Fruit fly (Drosophila melanogaster) S2 (cell line): ENCODE results near the gene mRpS9.
A peak's percentile ranks its signal among the peaks of the same experiment; 100 is the strongest.

Experiments
- CG8478 ChIP-seq: fragments of >200 bp; optimal IDR thresholded peaks from 2 replicates; lab custom pipeline; 2018
- CTCF ChIP-seq, 2 experiments: fragments of >200 bp; optimal IDR thresholded peaks; 2 replicates each; lab custom pipeline; 2018

The mRpS9 gene

dm6 chr3R:7902313-7902872, at the start of gene mRpS9:
mRpS9 (minus strand) TSS chr3R:7902667.
- TF ChIP-seq CG8478 (no peak), CTCF (optimal IDR thresholded peaks at IDR 0.05; lab: Kevin White, UChicago) (no peak)

- TF ChIP-seq CG8478: no peak
- TF ChIP-seq CTCF (optimal IDR thresholded peaks at IDR 0.05; lab: Kevin White, UChicago): no peak
These were observed 47.7 kb upstream of the mRpS9 start for dm6 chr3R:7950147-7950546.

dm6 chr3R:7947349-7947748, 44.9 kb upstream of the mRpS9 start:
- TF ChIP-seq CG8478 (no peak), CTCF (optimal IDR thresholded peaks at IDR 0.05; lab: Kevin White, UChicago) (no peak)

DNA sequence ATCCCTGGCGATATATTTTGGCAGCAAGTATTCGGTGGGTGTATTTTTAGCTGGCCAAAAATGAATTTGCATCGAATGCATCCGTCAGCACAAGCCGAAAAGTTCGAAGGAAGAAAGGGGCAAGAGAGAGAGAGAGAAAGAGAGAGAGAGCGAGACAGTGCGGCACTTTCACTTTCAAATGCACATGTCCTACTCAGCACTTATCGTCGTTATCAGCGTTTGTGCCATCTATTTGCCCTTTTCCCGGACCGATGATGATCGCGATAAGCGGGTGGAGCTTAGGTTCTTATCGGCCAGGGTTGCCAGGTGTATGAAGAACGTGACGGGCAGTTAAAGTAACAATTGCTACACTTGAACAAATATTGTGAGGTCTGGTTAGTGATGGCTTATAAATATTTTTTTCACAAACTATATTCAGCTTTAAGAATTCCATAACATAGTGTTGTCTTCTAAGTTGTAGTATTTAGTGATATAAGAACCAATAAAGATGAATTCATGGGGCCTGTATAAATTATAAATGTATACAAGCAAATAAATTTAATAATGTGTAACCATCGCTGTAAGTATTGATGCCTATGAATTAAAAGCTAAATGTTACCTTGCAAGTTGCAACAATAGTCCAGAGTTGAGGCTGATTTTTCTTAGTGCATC, 42.4 kb upstream of the mRpS9 start:
- TF ChIP-seq CTCF (optimal IDR thresholded peaks at IDR 0.05; lab: Kevin White, UChicago) (no peak), CG8478 (no peak)

- TF ChIP-seq CTCF (optimal IDR thresholded peaks at IDR 0.05; lab: Kevin White, UChicago): peak in 1 of 2 experiments; percentile 14
- no peak for TF ChIP-seq CG8478
These were observed 34.4 kb upstream of the mRpS9 start for dm6 chr3R:7936786-7937363.

DNA sequence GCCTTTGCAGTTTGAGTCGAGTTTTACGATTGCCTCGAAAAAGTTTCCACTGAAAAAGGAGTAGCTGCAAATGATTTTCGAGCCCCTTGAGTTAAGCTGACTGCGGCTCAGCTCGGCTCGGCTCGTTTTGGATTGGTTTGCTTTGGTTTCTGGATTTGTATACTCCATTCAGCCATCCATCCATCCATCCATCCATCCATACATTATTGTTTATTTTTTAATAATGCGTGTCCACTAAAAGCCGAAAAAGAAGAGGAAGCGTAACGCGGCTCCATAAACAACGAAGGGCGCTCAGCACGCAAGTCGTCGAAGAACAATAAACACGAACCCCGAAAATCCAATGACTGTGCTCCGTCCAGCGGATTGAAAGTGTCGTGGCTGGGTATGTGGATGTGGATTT, 23.9 kb upstream of the mRpS9 start:
- TF ChIP-seq CTCF (optimal IDR thresholded peaks at IDR 0.05; lab: Kevin White, UChicago) (no peak), CG8478 (no peak)

dm6 chr3R:7920196-7920595, 17.7 kb upstream of the mRpS9 start, which contains the start of the genes CG10445 and lds:
CG10445 (minus strand) TSS chr3R:7920299.
lds (plus strand) TSS chr3R:7920431.
- TF ChIP-seq CG8478 (no peak), CTCF (optimal IDR thresholded peaks at IDR 0.05; lab: Kevin White, UChicago) (peak; percentile 22 to 44)

dm6 chr3R:7913551-7913950, 11.1 kb upstream of the mRpS9 start, which contains the start of gene kipf:
kipf (plus strand) TSS chr3R:7913851.
- TF ChIP-seq CG8478 (no peak), CTCF (optimal IDR thresholded peaks at IDR 0.05; lab: Kevin White, UChicago) (no peak)

dm6 chr3R:7913139-7913538, 10.7 kb upstream of the mRpS9 start, which contains the start of gene Rfk:
Rfk (minus strand) TSS chr3R:7913290.
- TF ChIP-seq CTCF (optimal IDR thresholded peaks at IDR 0.05; lab: Kevin White, UChicago) (no peak), CG8478 (no peak)

DNA sequence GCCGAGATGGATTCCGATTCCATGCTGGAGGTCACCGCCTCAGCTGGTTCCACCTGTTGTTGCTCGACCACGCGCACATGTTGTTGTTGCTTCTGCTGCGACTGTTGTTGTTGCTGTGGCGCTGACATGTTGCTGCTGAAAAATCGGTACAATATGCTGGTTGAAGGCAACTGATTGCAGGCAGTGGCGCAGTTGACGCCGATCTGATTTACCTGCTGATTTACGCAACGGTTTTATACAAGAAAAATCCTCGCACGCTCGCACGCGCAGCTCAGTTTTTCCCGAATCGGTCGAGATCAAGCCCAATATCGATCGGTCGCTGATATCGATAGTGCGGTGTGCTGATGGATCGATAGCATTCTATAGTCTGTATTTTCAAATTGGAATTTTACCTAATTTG, 9.0 kb upstream of the mRpS9 start, which contains the start of gene Prat:
Prat (minus strand) TSS at position 298 of the 400 bp plus-strand sequence.
- TF ChIP-seq CG8478: no peak
- no peak for TF ChIP-seq CTCF (optimal IDR thresholded peaks at IDR 0.05; lab: Kevin White, UChicago)

dm6 chr3R:7907311-7907710, 4.8 kb upstream of the mRpS9 start, which contains the start of the genes Taf7 and EMC1:
Taf7 (plus strand) TSS chr3R:7907333.
EMC1 (minus strand) TSS chr3R:7907363.
- TF ChIP-seq CTCF (optimal IDR thresholded peaks at IDR 0.05; lab: Kevin White, UChicago) (peak; percentile 7 to 29), CG8478 (no peak)

dm6 chr3R:7899277-7899676, 3.2 kb downstream of the mRpS9 start:
- TF ChIP-seq CG8478 (no peak), CTCF (optimal IDR thresholded peaks at IDR 0.05; lab: Kevin White, UChicago) (no peak)

dm6 chr3R:7895457-7895856, 7.0 kb downstream of the mRpS9 start:
- TF ChIP-seq CG8478 (no peak), CTCF (optimal IDR thresholded peaks at IDR 0.05; lab: Kevin White, UChicago) (no peak)

DNA sequence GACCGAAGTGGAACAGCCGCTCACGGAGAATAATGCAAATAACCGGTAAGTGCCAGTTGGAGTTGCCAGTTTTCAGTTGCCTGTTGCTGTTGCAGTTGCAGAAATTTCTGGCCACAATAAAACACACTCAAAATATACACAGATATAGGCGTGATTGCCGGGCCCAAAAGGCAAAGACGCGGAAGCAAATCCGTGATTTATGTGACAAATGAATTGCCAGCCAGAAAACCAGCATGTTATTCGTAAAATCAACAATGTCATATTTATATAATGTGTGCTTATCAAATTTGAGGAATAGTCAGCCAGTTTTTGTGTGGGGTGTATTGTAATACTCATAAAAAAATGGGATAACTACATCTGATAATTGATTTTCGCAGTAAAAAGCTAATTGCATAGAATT, 7.9 kb downstream of the mRpS9 start:
- TF ChIP-seq CTCF (optimal IDR thresholded peaks at IDR 0.05; lab: Kevin White, UChicago) (no peak), CG8478 (no peak)

DNA sequence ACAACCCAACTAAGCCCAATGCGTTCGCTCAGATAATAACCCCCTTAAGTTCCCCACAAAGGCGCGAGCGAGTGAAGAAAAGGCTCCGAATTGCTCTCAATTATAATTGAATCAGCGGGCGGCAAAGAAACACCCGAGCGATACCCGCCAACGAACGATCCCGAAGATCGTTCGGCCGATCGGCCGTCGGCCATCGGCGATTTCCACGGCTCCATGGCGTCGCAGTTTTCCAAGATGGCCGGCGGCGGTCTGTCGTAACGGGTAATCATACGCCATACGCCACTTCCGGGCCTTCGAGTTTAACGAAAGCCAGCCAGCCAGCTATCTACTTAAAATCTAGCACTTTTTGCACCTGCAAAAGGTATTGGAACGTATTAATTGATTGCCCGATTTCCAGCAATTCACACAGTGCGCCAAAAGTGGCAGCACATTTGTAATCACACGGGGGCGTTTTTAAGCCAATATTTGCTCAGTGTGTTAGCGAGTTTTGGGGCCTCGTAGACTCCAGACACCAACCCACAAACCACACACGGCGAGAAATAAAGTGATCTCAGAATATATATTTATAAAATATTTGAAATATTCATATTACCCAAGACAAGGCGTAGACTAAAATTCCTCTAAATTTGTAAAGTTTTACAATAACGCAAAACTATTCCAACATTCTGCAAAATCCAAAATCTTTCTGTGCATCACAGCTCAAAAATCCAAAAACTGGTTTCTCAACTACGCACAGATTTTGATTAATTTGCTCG, 10.0 kb downstream of the mRpS9 start:
- TF ChIP-seq CTCF (optimal IDR thresholded peaks at IDR 0.05; lab: Kevin White, UChicago) (no peak), CG8478 (no peak)
